Fruit fly (Drosophila melanogaster): ENCODE results near the gene robl37BC.

The robl37BC gene

DNA sequence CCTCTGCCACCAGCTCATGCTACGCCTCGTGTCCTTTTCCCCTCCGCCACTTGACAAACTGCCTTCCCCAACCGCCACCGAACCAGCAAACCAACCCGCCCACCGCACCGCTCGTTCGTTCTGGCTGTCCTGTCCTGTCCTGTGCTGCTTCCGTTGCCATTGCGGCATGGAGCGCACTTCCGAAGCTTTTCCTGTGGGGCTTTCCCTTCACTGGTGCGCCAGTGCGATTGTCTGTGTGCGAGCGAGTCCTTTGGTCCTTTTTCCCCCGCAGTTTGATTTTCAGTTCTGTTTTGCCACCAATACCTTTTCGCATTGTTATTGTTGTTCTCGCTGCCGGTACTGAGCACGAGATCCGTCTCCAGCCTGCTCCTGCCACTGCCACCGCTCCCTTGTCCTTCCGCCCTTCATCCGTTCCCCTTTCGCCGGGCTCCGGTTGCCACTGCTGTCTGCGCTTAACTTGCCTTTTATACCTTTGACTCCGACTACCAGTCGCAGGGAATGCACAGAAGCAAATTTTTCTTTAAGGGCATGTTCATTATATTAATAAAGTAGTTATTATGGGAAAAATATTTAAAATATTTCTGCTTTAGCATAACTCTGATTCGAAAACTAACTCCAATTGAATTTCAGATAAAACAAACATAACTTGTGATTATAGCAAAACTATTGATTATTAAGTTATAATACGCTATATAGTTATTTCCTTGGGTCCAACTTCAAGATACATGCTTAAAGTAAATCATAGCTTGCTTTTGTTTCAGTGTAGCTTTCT lies 13.5 kb downstream of the robl37BC start (continued):
- peak; percentile 57 for TF ChIP-seq Fer2 (tag; optimal IDR thresholded peaks at IDR 0.05)
- TF ChIP-seq fd3F (GFP tag; optimal IDR thresholded peaks at IDR 0.05) = peak; percentile 47
- no peak for TF ChIP-seq ems (GFP tag; optimal IDR thresholded peaks at IDR 0.05)
- no peak for TF ChIP-seq Sin3A (optimal IDR thresholded peaks at IDR 0.05)
- TF ChIP-seq inv (GFP tag; IDR thresholded peaks at IDR 0.05; ENCODE audit: partially characterized antibody) = no peak
- TF ChIP-seq CG7372 (GFP tag; IDR thresholded peaks at IDR 0.05) = peak; percentile 10; the same call in 1 of the 2 replicates
- no peak for TF ChIP-seq CG10462 (GFP tag; optimal IDR thresholded peaks at IDR 0.05)
- TF ChIP-seq sna (GFP tag; IDR thresholded peaks at IDR 0.05; ENCODE audit: partially characterized antibody) = no peak
- TF ChIP-seq CG17385 (GFP tag; optimal IDR thresholded peaks at IDR 0.05) = peak; percentile 76
- TF ChIP-seq CG12391 (tag; optimal IDR thresholded peaks at IDR 0.05) = peak; percentile 72
- TF ChIP-seq Camta (GFP tag; optimal IDR thresholded peaks at IDR 0.05) = peak; percentile 23
- TF ChIP-seq tin (GFP tag; optimal IDR thresholded peaks at IDR 0.05) = peak; percentile 33
- TF ChIP-seq bbx (GFP tag; IDR thresholded peaks at IDR 0.05; ENCODE audit: partially characterized antibody) = no peak
- no peak for TF ChIP-seq eve (GFP tag; optimal IDR thresholded peaks at IDR 0.05)
- peak; percentile 65 for TF ChIP-seq CG8388 (GFP tag; optimal IDR thresholded peaks at IDR 0.05)
- no peak for TF ChIP-seq Kr (GFP tag; optimal IDR thresholded peaks at IDR 0.05)
- peak; percentile 75 for TF ChIP-seq Sox102F (GFP tag; optimal IDR thresholded peaks at IDR 0.05)
- TF ChIP-seq row (GFP tag; IDR thresholded peaks at IDR 0.05) = peak; percentile 70
- TF ChIP-seq bcd (GFP tag; optimal IDR thresholded peaks at IDR 0.05) = peak; percentile 66
- no peak for TF ChIP-seq Stat92E (GFP tag; optimal IDR thresholded peaks at IDR 0.05)
- TF ChIP-seq CG9215 (GFP tag; IDR thresholded peaks at IDR 0.05) = peak; percentile 46; the same call in 1 of the 2 replicates
- no peak for TF ChIP-seq da (GFP tag; optimal IDR thresholded peaks at IDR 0.05)
- no peak for TF ChIP-seq Lhr (GFP tag; optimal IDR thresholded peaks at IDR 0.05)
- peak; percentile 67 for TF ChIP-seq sug (tag; optimal IDR thresholded peaks at IDR 0.05)
- no peak for TF ChIP-seq CG1647 (GFP tag; optimal IDR thresholded peaks at IDR 0.05)
- no peak for TF ChIP-seq GATAe (GFP tag; conservative IDR thresholded peaks at IDR 0.05)
- peak; percentile 94 for TF ChIP-seq CG7556 (GFP tag; optimal IDR thresholded peaks at IDR 0.05)
- no peak for TF ChIP-seq MTF-1 (GFP tag; optimal IDR thresholded peaks at IDR 0.05; ENCODE audit: borderline replicate concordance)
- peak; percentile 35 for TF ChIP-seq CG18476 (GFP tag; optimal IDR thresholded peaks at IDR 0.05)
- no peak for TF ChIP-seq CG1832 (GFP tag; optimal IDR thresholded peaks at IDR 0.05)
- TF ChIP-seq CG8944 (GFP tag; optimal IDR thresholded peaks at IDR 0.05) = no peak
- TF ChIP-seq CG2889 (GFP tag; IDR thresholded peaks at IDR 0.05) = no peak
- TF ChIP-seq lola (GFP tag; optimal IDR thresholded peaks at IDR 0.05) = peak in 1 of 3 experiments; percentile 33
- peak; percentile 69 for TF ChIP-seq CG6683 (GFP tag; optimal IDR thresholded peaks at IDR 0.05)
- TF ChIP-seq Bteb2 (GFP tag; optimal IDR thresholded peaks at IDR 0.05) = peak; percentile 40
- TF ChIP-seq CG17612 (GFP tag; IDR thresholded peaks at IDR 0.05) = no peak
- TF ChIP-seq z (GFP tag; IDR thresholded peaks at IDR 0.05) = no peak
- peak; percentile 74 for TF ChIP-seq org-1 (GFP tag; optimal IDR thresholded peaks at IDR 0.05)
- TF ChIP-seq pb (GFP tag; optimal IDR thresholded peaks at IDR 0.05) = no peak
- no peak for TF ChIP-seq NK7.1 (GFP tag; optimal IDR thresholded peaks at IDR 0.05)
- TF ChIP-seq exex (tag; optimal IDR thresholded peaks at IDR 0.05) = peak; percentile 15
- peak; percentile 55 for TF ChIP-seq onecut (GFP tag; IDR thresholded peaks at IDR 0.05)
- peak; percentile 38 for TF ChIP-seq run (tag; optimal IDR thresholded peaks at IDR 0.05)
- no peak for TF ChIP-seq Doc3 (GFP tag; IDR thresholded peaks at IDR 0.05; ENCODE audit: partially characterized antibody)
- TF ChIP-seq bigmax (GFP tag; optimal IDR thresholded peaks at IDR 0.05) = no peak
- peak; percentile 64 for TF ChIP-seq CG1233 (GFP tag; optimal IDR thresholded peaks at IDR 0.05)
- TF ChIP-seq CG7928 (GFP tag; optimal IDR thresholded peaks at IDR 0.05) = peak; percentile 27
- peak; percentile 38 for TF ChIP-seq D19B (GFP tag; optimal IDR thresholded peaks at IDR 0.05)
- TF ChIP-seq Aef1 (GFP tag; IDR thresholded peaks at IDR 0.05) = peak; percentile 44; the same call in 2 of the 3 replicates

All from whole organism, embryonic.